Worm (Caenorhabditis elegans) whole organism, early embryonic: Measurements from ENCODE around the gene F20A1.2.

ENCODE experiments used
- B0310.2 ChIP-seq: sonication (generic microtip); optimal IDR thresholded peaks from 2 replicates; lab custom pipeline; 2016; ENCODE audit warnings: mild to moderate bottlenecking, missing genetic modification characterization, missing compliant biosample characterization
- F13C5.2 ChIP-seq: sonication (generic microtip); optimal IDR thresholded peaks from 2 replicates; lab custom pipeline; 2017; ENCODE audit warnings: mild to moderate bottlenecking, missing genetic modification characterization, inconsistent platforms, missing compliant biosample characterization
- aly-1 ChIP-seq: sonication (generic microtip); optimal IDR thresholded peaks from 2 replicates; lab custom pipeline; 2016; ENCODE audit warnings: missing genetic modification characterization, missing compliant biosample characterization
- ama-1 ChIP-seq: fragments of 150-350 bp; optimal IDR thresholded peaks from 2 replicates; lab custom pipeline; 2014
- ets-7 ChIP-seq: sonication (generic microtip); optimal IDR thresholded peaks from 2 replicates; lab custom pipeline; 2016; ENCODE audit warnings: missing genotype, missing genetic modification characterization, missing compliant biosample characterization
- flt-1 ChIP-seq: fragments of 200-800 bp; sonication (Bioruptor generic); IDR thresholded peaks from 2 replicates; pipeline ENCODE4 v1.3.6; 2022; ENCODE audit warnings: missing genetic modification characterization, missing compliant biosample characterization
- hmbx-1 ChIP-seq: sonication (generic microtip); optimal IDR thresholded peaks from 2 replicates; lab custom pipeline; 2016; ENCODE audit warnings: mild to moderate bottlenecking, missing genetic modification characterization, missing compliant biosample characterization
- hmg-4 ChIP-seq: fragments of 200-800 bp; sonication (Bioruptor generic); optimal IDR thresholded peaks from 2 replicates; lab custom pipeline; 2018; ENCODE audit warnings: mild to moderate bottlenecking, missing genetic modification characterization, missing compliant biosample characterization
- hnd-1 ChIP-seq: sonication (generic microtip); optimal IDR thresholded peaks from 2 replicates; lab custom pipeline; 2016; ENCODE audit warnings: missing genetic modification characterization, missing compliant biosample characterization
- pes-1 ChIP-seq: fragments of 200-800 bp; sonication (Bioruptor generic); IDR thresholded peaks from 2 replicates; pipeline ENCODE4 v1.3.6; 2022; ENCODE audit warnings: missing genetic modification reagents, missing genetic modification characterization, missing compliant biosample characterization
- scrt-1 ChIP-seq: fragments of 200-800 bp; sonication (Bioruptor generic); IDR thresholded peaks from 2 replicates; pipeline ENCODE4 v1.3.6; 2022; ENCODE audit warnings: missing genetic modification characterization, missing compliant biosample characterization
- sea-1 ChIP-seq: fragments of 200-800 bp; sonication (Bioruptor generic); conservative IDR thresholded peaks from 2 replicates; pipeline ENCODE4 v1.3.6; 2022; ENCODE audit warnings: missing genetic modification characterization, missing compliant biosample characterization
- tbx-37 ChIP-seq: fragments of 200-800 bp; sonication (Bioruptor generic); conservative IDR thresholded peaks from 2 replicates; pipeline ENCODE4 v1.3.6; 2022; ENCODE audit warnings: missing genetic modification reagents, missing genetic modification characterization, missing compliant biosample characterization
- tra-4 ChIP-seq: sonication (generic microtip); optimal IDR thresholded peaks from 2 replicates; lab custom pipeline; 2017; ENCODE audit warnings: missing genetic modification characterization, missing compliant biosample characterization

- TF ChIP-seq hnd-1 (tag; lab: Kevin White, UChicago) (no peak), pes-1 (GFP tag; lab: Robert Waterston, UW) (no peak), aly-1 (tag; lab: Kevin White, UChicago) (no peak), flt-1 (GFP tag; lab: Robert Waterston, UW) (no peak), ama-1 (lab: Kevin White, UChicago) (no peak), hmg-4 (GFP tag; lab: Kevin White, UChicago) (no peak), ets-7 (no peak), tra-4 (tag; lab: Kevin White, UChicago) (no peak), B0310.2 (no peak), scrt-1 (no peak), F13C5.2 (tag; lab: Kevin White, UChicago) (no peak), sea-1 (GFP tag; lab: Robert Waterston, UW) (no peak), tbx-37 (GFP tag; lab: Robert Waterston, UW) (no peak), hmbx-1 (tag; lab: Kevin White, UChicago) (no peak)
Observed at ce11 chrV:7007307-7007706, 38.8 kb upstream of the F20A1.2 start, which contains the start of gene drd-10.
